Worm (Caenorhabditis elegans) whole organism, L1 larva: Measurements from ENCODE around the gene Y44F5A.1.

Source experiments
- C16A3.4 ChIP-seq: fragments of 150-350 bp; optimal IDR thresholded peaks from 2 replicates; lab custom pipeline; 2014; ENCODE audit warnings: missing biosample characterization, missing genetic modification characterization
- Y116A8C.19 ChIP-seq: sonication (generic microtip); optimal IDR thresholded peaks from 2 replicates; lab custom pipeline; 2016; ENCODE audit warnings: missing compliant biosample characterization, missing genetic modification characterization, borderline replicate concordance
- blmp-1 ChIP-seq: fragments of 150-350 bp; optimal IDR thresholded peaks from 2 replicates; lab custom pipeline; 2014; ENCODE audit warnings: missing biosample characterization, missing genetic modification characterization
- ceh-63 ChIP-seq: fragments of 200-800 bp; sonication (Bioruptor generic); optimal IDR thresholded peaks from 2 replicates; lab custom pipeline; 2018; ENCODE audit warnings: mild to moderate bottlenecking, missing genetic modification characterization, missing compliant biosample characterization
- ceh-8 ChIP-seq: fragments of 200-800 bp; sonication (Bioruptor generic); optimal IDR thresholded peaks from 2 replicates; lab custom pipeline; 2018; ENCODE audit warnings: mild to moderate bottlenecking, missing genetic modification characterization, moderate library complexity, missing compliant biosample characterization
- ces-1 ChIP-seq: fragments of 150-350 bp; optimal IDR thresholded peaks from 2 replicates; lab custom pipeline; 2014; ENCODE audit warnings: missing biosample characterization, missing genetic modification reagents, missing genetic modification characterization
- dpl-1 ChIP-seq, 3 experiments: fragments of 150-350 bp in 2 of 3; sonication (generic microtip) in 1 of 3; optimal IDR thresholded peaks; 2 replicates each; lab custom pipeline; 2014 to 2017; ENCODE audit warnings: missing biosample characterization in 3 of 3, missing genetic modification characterization in 3 of 3, missing genetic modification reagents in 3 of 3
- dsc-1 ChIP-seq: sonication (generic microtip); optimal IDR thresholded peaks from 2 replicates; lab custom pipeline; 2016; ENCODE audit warnings: mild to moderate bottlenecking, missing genetic modification characterization, missing compliant biosample characterization
- efl-1 ChIP-seq, 4 experiments: fragments of 150-350 bp; optimal IDR thresholded peaks in 3 of 4; peaks in 1 of 4; 1 replicate in 1 of 4; 2 replicates in 3 of 4; lab custom pipeline; 2014; ENCODE audit warnings: missing biosample characterization in 2 of 4, missing genetic modification characterization in 2 of 4, missing genetic modification reagents in 2 of 4
- efl-3 ChIP-seq: fragments of 200-800 bp; sonication (Bioruptor generic); optimal IDR thresholded peaks from 2 replicates; lab custom pipeline; 2018; ENCODE audit warnings: mild to moderate bottlenecking, missing genetic modification characterization, missing compliant biosample characterization
- fos-1 ChIP-seq: fragments of 150-350 bp; optimal IDR thresholded peaks from 2 replicates; lab custom pipeline; 2014; ENCODE audit warnings: missing biosample characterization, missing genetic modification characterization
- grh-1 ChIP-seq: fragments of 200-800 bp; sonication (Bioruptor generic); IDR thresholded peaks from 2 replicates; pipeline ENCODE4 v1.3.6; 2022; ENCODE audit warnings: missing genetic modification reagents, missing genetic modification characterization, missing compliant biosample characterization
- hlh-4 ChIP-seq: sonication (generic microtip); optimal IDR thresholded peaks from 2 replicates; lab custom pipeline; 2016; ENCODE audit warnings: mild to moderate bottlenecking, missing genetic modification characterization, missing compliant biosample characterization
- hpl-2 ChIP-seq: fragments of 150-350 bp; optimal IDR thresholded peaks from 2 replicates; lab custom pipeline; 2014; ENCODE audit warnings: missing biosample characterization, missing genetic modification reagents, missing genetic modification characterization
- irx-1 ChIP-seq: sonication (generic microtip); optimal IDR thresholded peaks from 2 replicates; lab custom pipeline; 2016; ENCODE audit warnings: missing genetic modification characterization, missing compliant biosample characterization
- lin-13 ChIP-seq: fragments of 150-350 bp; optimal IDR thresholded peaks from 2 replicates; lab custom pipeline; 2014; ENCODE audit warnings: missing biosample characterization, missing genetic modification reagents, missing genetic modification characterization
- lin-15B ChIP-seq: fragments of 150-350 bp; sonication (generic microtip); optimal IDR thresholded peaks from 3 replicates; lab custom pipeline; 2014; ENCODE audit warnings: missing biosample characterization, missing genetic modification characterization
- lin-35 ChIP-seq, 2 experiments: fragments of 150-350 bp; optimal IDR thresholded peaks; 2 replicates each; lab custom pipeline; 2014; ENCODE audit warnings: missing biosample characterization in 2 of 2, missing genetic modification characterization in 2 of 2, missing genetic modification reagents in 2 of 2
- lsy-2 ChIP-seq, 2 experiments: fragments of 150-350 bp; optimal IDR thresholded peaks; 2 replicates each; lab custom pipeline; 2014; ENCODE audit warnings: missing biosample characterization in 2 of 2, missing genetic modification characterization in 2 of 2
- mdl-1 ChIP-seq, 2 experiments: fragments of 150-350 bp; optimal IDR thresholded peaks; 2 replicates each; lab custom pipeline; 2014 to 2017; ENCODE audit warnings: missing biosample characterization in 2 of 2, missing genetic modification characterization in 2 of 2, inconsistent platforms in 1 of 2
- mef-2 ChIP-seq: fragments of 150-350 bp; optimal IDR thresholded peaks from 2 replicates; lab custom pipeline; 2014; ENCODE audit warnings: missing biosample characterization, missing genetic modification characterization
- mep-1 ChIP-seq: fragments of 150-350 bp; optimal IDR thresholded peaks from 2 replicates; lab custom pipeline; 2014; ENCODE audit warnings: missing biosample characterization, missing genetic modification characterization
- nhr-12 ChIP-seq: sonication (generic microtip); optimal IDR thresholded peaks from 2 replicates; lab custom pipeline; 2017; ENCODE audit warnings: missing biosample characterization, missing genetic modification characterization
- nhr-28 ChIP-seq: fragments of 150-350 bp; optimal IDR thresholded peaks from 2 replicates; lab custom pipeline; 2014; ENCODE audit warnings: missing biosample characterization, missing genetic modification characterization
- nhr-71 ChIP-seq: sonication (generic microtip); optimal IDR thresholded peaks from 2 replicates; lab custom pipeline; 2016; ENCODE audit warnings: mild to moderate bottlenecking, missing genetic modification characterization, moderate library complexity, missing compliant biosample characterization
- nhr-76 ChIP-seq: sonication (generic microtip); optimal IDR thresholded peaks from 2 replicates; lab custom pipeline; 2017; ENCODE audit warnings: missing biosample characterization, missing genetic modification characterization
- rnt-1 ChIP-seq: sonication (generic microtip); optimal IDR thresholded peaks from 2 replicates; lab custom pipeline; 2016; ENCODE audit warnings: mild to moderate bottlenecking, missing genetic modification characterization, moderate library complexity, missing compliant biosample characterization
- skn-1 ChIP-seq: fragments of 150-350 bp; optimal IDR thresholded peaks from 2 replicates; lab custom pipeline; 2014; ENCODE audit warnings: missing biosample characterization, missing genetic modification characterization
- swsn-7 ChIP-seq: sonication (generic microtip); optimal IDR thresholded peaks from 2 replicates; lab custom pipeline; 2016; ENCODE audit warnings: missing genetic modification characterization, missing compliant biosample characterization
- tlp-1 ChIP-seq: fragments of 150-350 bp; optimal IDR thresholded peaks from 2 replicates; lab custom pipeline; 2014; ENCODE audit warnings: missing biosample characterization, missing genetic modification characterization
- unc-30 ChIP-seq: sonication (generic microtip); optimal IDR thresholded peaks from 2 replicates; lab custom pipeline; 2017; ENCODE audit warnings: missing biosample characterization, missing genetic modification characterization
- unc-62 ChIP-seq: fragments of 150-350 bp; optimal IDR thresholded peaks from 2 replicates; lab custom pipeline; 2014; ENCODE audit warnings: missing biosample characterization, missing genetic modification reagents, missing genetic modification characterization
- vab-15 ChIP-seq: sonication (generic microtip); optimal IDR thresholded peaks from 2 replicates; lab custom pipeline; 2017; ENCODE audit warnings: missing genotype, mild to moderate bottlenecking, missing genetic modification characterization, missing compliant biosample characterization
- xbp-1 ChIP-seq: sonication (generic microtip); optimal IDR thresholded peaks from 2 replicates; lab custom pipeline; 2016; ENCODE audit warnings: missing genetic modification characterization, missing compliant biosample characterization
- ztf-11 ChIP-seq, 2 experiments: sonication (generic microtip); optimal IDR thresholded peaks; 2 replicates each; lab custom pipeline; 2016 to 2017; ENCODE audit warnings: missing genetic modification characterization in 2 of 2, missing biosample characterization in 1 of 2, missing compliant biosample characterization in 1 of 2

The Y44F5A.1 gene

ce11 chrIII:4269220-4269935 is 21.9 kb upstream of the Y44F5A.1 start, which contains the start of the genes sftb-1 and R10E4.1 (continued):
- no peak for TF ChIP-seq ces-1 (GFP tag; lab: Kevin White, UChicago)
- no peak for TF ChIP-seq Y116A8C.19 (tag; lab: Kevin White, UChicago)
- peak; percentile 75 for TF ChIP-seq C16A3.4 (tag; lab: Kevin White, UChicago)
- TF ChIP-seq swsn-7, result peak; percentile 80
- TF ChIP-seq mef-2 (tag; lab: Kevin White, UChicago), result no peak
- peak; percentile 6 for TF ChIP-seq ceh-8 (GFP tag; lab: Kevin White, UChicago)
- TF ChIP-seq nhr-71 (tag; lab: Kevin White, UChicago), result peak; percentile 87
- no peak for TF ChIP-seq unc-30 (tag; lab: Kevin White, UChicago)
- no peak for TF ChIP-seq nhr-12
- no peak for TF ChIP-seq nhr-28 (tag; lab: Kevin White, UChicago)
- no peak for TF ChIP-seq unc-62
- no peak for TF ChIP-seq efl-3 (GFP tag; lab: Kevin White, UChicago)
- TF ChIP-seq ceh-63 (GFP tag; lab: Kevin White, UChicago), result no peak

ce11 chrIII:4265892-4266291 is 18.4 kb upstream of the Y44F5A.1 start:
- TF ChIP-seq efl-1 (optimal IDR thresholded peaks at IDR 0.05; lab: Kevin White, UChicago) (no peak), efl-1 (GFP tag; optimal IDR thresholded peaks at IDR 0.05 in 1 of 2; lab: Kevin White, UChicago) (peak in 1 of 2 experiments; percentile 70), mdl-1 (tag; optimal IDR thresholded peaks at IDR 0.05; lab: Kevin White, UChicago) (no peak)

- TF ChIP-seq blmp-1 (tag; lab: Kevin White, UChicago), result no peak
- no peak for TF ChIP-seq xbp-1 (tag; lab: Kevin White, UChicago)
- no peak for TF ChIP-seq hlh-4 (tag; lab: Kevin White, UChicago)
- TF ChIP-seq lsy-2 (tag; optimal IDR thresholded peaks at IDR 0.05; lab: Kevin White, UChicago), result no peak
- no peak for TF ChIP-seq unc-62
- TF ChIP-seq nhr-76 (tag; lab: Kevin White, UChicago), result no peak
- TF ChIP-seq ceh-63 (GFP tag; lab: Kevin White, UChicago), result no peak
- no peak for TF ChIP-seq vab-15 (tag; lab: Kevin White, UChicago)
- no peak for TF ChIP-seq mep-1 (tag; lab: Kevin White, UChicago)
- TF ChIP-seq skn-1 (tag; lab: Kevin White, UChicago), result no peak
- no peak for TF ChIP-seq lin-35 (GFP tag; optimal IDR thresholded peaks at IDR 0.05; lab: Kevin White, UChicago)
- TF ChIP-seq irx-1 (tag; lab: Kevin White, UChicago), result no peak
- no peak for TF ChIP-seq dsc-1 (tag; lab: Kevin White, UChicago)
- no peak for TF ChIP-seq grh-1
- TF ChIP-seq mef-2 (tag; lab: Kevin White, UChicago), result no peak
- TF ChIP-seq fos-1 (tag; lab: Kevin White, UChicago), result no peak
- TF ChIP-seq dpl-1 (GFP tag; optimal IDR thresholded peaks at IDR 0.05; lab: Kevin White, UChicago), result no peak
- TF ChIP-seq ztf-11 (tag; optimal IDR thresholded peaks at IDR 0.05; lab: Kevin White, UChicago), result no peak
Observed at ce11 chrIII:4263048-4263447, 15.6 kb upstream of the Y44F5A.1 start, which contains the start of gene T08A11.1. Gene T08A11.1 (minus strand): TSS chrIII:4263148.

- TF ChIP-seq hpl-2 (GFP tag; lab: Kevin White, UChicago) (no peak), irx-1 (tag; lab: Kevin White, UChicago) (no peak), lin-15B (tag; lab: Kevin White, UChicago) (no peak), rnt-1 (no peak), mdl-1 (tag; optimal IDR thresholded peaks at IDR 0.05; lab: Kevin White, UChicago) (no peak), tlp-1 (no peak), lin-13 (GFP tag; lab: Kevin White, UChicago) (no peak)
- TF ChIP-seq, all 84 proteins: peak for 0
Observed at ce11 chrIII:4257896-4258295, 10.4 kb upstream of the Y44F5A.1 start.
